Worm (Caenorhabditis elegans): Measurements from ENCODE around the gene cyp-35A5.

- TF ChIP-seq dao-5 (tag; optimal IDR thresholded peaks at IDR 0.05) = no peak
- TF ChIP-seq him-1 (tag; optimal IDR thresholded peaks at IDR 0.05) = no peak
Measured at ce11 chrV:3979053-3979452, 42.9 kb downstream of the cyp-35A5 start, which contains the start of gene nlp-34.
